Worm (Caenorhabditis elegans): ENCODE results near the gene C34B4.4.

ce11 chrV:13088485-13088884, 1.7 kb upstream of the C34B4.4 start:
- TF ChIP-seq T22C8.4 (GFP tag; IDR thresholded peaks at IDR 0.05) (no peak), ztf-23 (GFP tag; IDR thresholded peaks at IDR 0.05) (0 out of 2 replicates have a peak, but pooled peaks have one; percentile 18), flt-1 (GFP tag; IDR thresholded peaks at IDR 0.05) (no peak), klf-2 (GFP tag; conservative IDR thresholded peaks at IDR 0.05) (no peak), tab-1 (GFP tag; IDR thresholded peaks at IDR 0.05) (no peak), ref-1 (GFP tag; conservative IDR thresholded peaks at IDR 0.05) (no peak)
